Worm (Caenorhabditis elegans) whole organism, L4 larva: ENCODE results near the gene hlb-1.

ENCODE experiments used
- F37D6.2 ChIP-seq: sonication (generic microtip); optimal IDR thresholded peaks from 2 replicates; lab custom pipeline; 2016; ENCODE audit warnings: mild to moderate bottlenecking, missing genetic modification characterization, missing compliant biosample characterization
- F49E8.2 ChIP-seq: sonication (generic microtip); optimal IDR thresholded peaks from 2 replicates; lab custom pipeline; 2016; ENCODE audit warnings: missing compliant biosample characterization, mild to moderate bottlenecking, missing genetic modification characterization, borderline replicate concordance
- R02D3.7 ChIP-seq: fragments of 150-350 bp; sonication (generic microtip); optimal IDR thresholded peaks from 3 replicates; lab custom pipeline; 2014; ENCODE audit warnings: missing biosample characterization, missing genetic modification characterization
- T20F7.1 ChIP-seq: fragments of 200-800 bp; sonication (Bioruptor generic); optimal IDR thresholded peaks from 2 replicates; lab custom pipeline; 2018; ENCODE audit warnings: mild to moderate bottlenecking, missing genetic modification characterization, missing compliant biosample characterization
- Y75B8A.6 ChIP-seq: fragments of 200-800 bp; sonication (Bioruptor generic); IDR thresholded peaks from 2 replicates; pipeline ENCODE4 v1.3.6; 2022; ENCODE audit warnings: missing genetic modification reagents, missing genetic modification characterization, missing compliant biosample characterization
- ZK546.5 ChIP-seq, 2 experiments: sonication (generic microtip); optimal IDR thresholded peaks; 2 replicates each; lab custom pipeline; 2017; ENCODE audit warnings: missing biosample characterization in 2 of 2, missing genetic modification characterization in 2 of 2
- arid-1 ChIP-seq: fragments of 200-800 bp; sonication (Bioruptor generic); conservative IDR thresholded peaks from 2 replicates; pipeline ENCODE4 v1.3.6; 2022; ENCODE audit warnings: missing genetic modification reagents, missing genetic modification characterization, missing compliant biosample characterization
- attf-4 ChIP-seq: sonication (generic microtip); optimal IDR thresholded peaks from 3 replicates; lab custom pipeline; 2017; ENCODE audit warnings: missing biosample characterization, missing genetic modification characterization
- ceh-20 ChIP-seq: fragments of 200-800 bp; sonication (Bioruptor generic); IDR thresholded peaks from 2 replicates; pipeline ENCODE4 v1.3.6; 2022; ENCODE audit warnings: missing genetic modification reagents, missing genetic modification characterization, missing compliant biosample characterization
- ceh-28 ChIP-seq: fragments of 150-350 bp; optimal IDR thresholded peaks from 2 replicates; lab custom pipeline; 2014; ENCODE audit warnings: missing biosample characterization, missing genetic modification reagents, missing genetic modification characterization
- ceh-62 ChIP-seq: sonication (generic microtip); optimal IDR thresholded peaks from 2 replicates; lab custom pipeline; 2017; ENCODE audit warnings: missing biosample characterization, missing genetic modification characterization
- ces-1 ChIP-seq: fragments of 150-350 bp; sonication (generic microtip); optimal IDR thresholded peaks from 4 replicates; lab custom pipeline; 2014; ENCODE audit warnings: missing biosample characterization, missing genetic modification reagents, missing genetic modification characterization
- ctbp-1 ChIP-seq: fragments of 200-800 bp; sonication (Bioruptor generic); IDR thresholded peaks from 2 replicates; pipeline ENCODE4 v1.3.6; 2022; ENCODE audit warnings: missing genetic modification reagents, missing genetic modification characterization, missing compliant biosample characterization
- daf-16 ChIP-seq, 3 experiments: sonication (generic microtip); optimal IDR thresholded peaks; 2 replicates each; lab custom pipeline; 2016 to 2017; ENCODE audit warnings: missing genetic modification characterization in 3 of 3, missing genetic modification reagents in 3 of 3, mild to moderate bottlenecking in 2 of 3, missing compliant biosample characterization in 2 of 3, missing biosample characterization in 1 of 3, moderate library complexity in 1 of 3
- daf-8 ChIP-seq: fragments of 200-800 bp; sonication (Bioruptor generic); IDR thresholded peaks from 2 replicates; pipeline ENCODE4 v1.3.6; 2022; ENCODE audit warnings: missing genetic modification characterization, missing compliant biosample characterization
- dmd-8 ChIP-seq: fragments of 200-800 bp; sonication (Bioruptor generic); IDR thresholded peaks from 2 replicates; pipeline ENCODE4 v1.3.6; 2022; ENCODE audit warnings: missing genetic modification characterization, missing compliant biosample characterization
- duxl-1 ChIP-seq: sonication (generic microtip); optimal IDR thresholded peaks from 2 replicates; lab custom pipeline; 2016; ENCODE audit warnings: mild to moderate bottlenecking, missing genetic modification characterization, moderate library complexity, missing compliant biosample characterization; ENCODE audit not compliant: poor library complexity
- dve-1 ChIP-seq: sonication (generic microtip); optimal IDR thresholded peaks from 2 replicates; lab custom pipeline; 2017; ENCODE audit warnings: antibody characterized with exemption, mild to moderate bottlenecking, missing genetic modification characterization, missing compliant biosample characterization; ENCODE audit not compliant: insufficient read depth
- egl-27 ChIP-seq: sonication (generic microtip); optimal IDR thresholded peaks from 3 replicates; lab custom pipeline; 2017; ENCODE audit warnings: missing biosample characterization, missing genetic modification reagents, missing genetic modification characterization
- fos-1 ChIP-seq: fragments of 150-350 bp; optimal IDR thresholded peaks from 2 replicates; lab custom pipeline; 2014; ENCODE audit warnings: missing biosample characterization, missing genetic modification characterization
- gei-8 ChIP-seq: fragments of 200-800 bp; sonication (Bioruptor generic); optimal IDR thresholded peaks from 2 replicates; lab custom pipeline; 2018; ENCODE audit warnings: mild to moderate bottlenecking, missing genetic modification characterization, missing compliant biosample characterization
- hif-1 ChIP-seq, 2 experiments: sonication (generic microtip); optimal IDR thresholded peaks; 2 replicates each; lab custom pipeline; 2016 to 2017; ENCODE audit warnings: missing compliant biosample characterization in 2 of 2, missing genetic modification characterization in 2 of 2, missing genetic modification reagents in 2 of 2, missing genotype in 2 of 2, mild to moderate bottlenecking in 1 of 2
- hlh-30 ChIP-seq: sonication (generic microtip); optimal IDR thresholded peaks from 2 replicates; lab custom pipeline; 2017; ENCODE audit warnings: antibody characterized with exemption, mild to moderate bottlenecking, missing genetic modification characterization, missing compliant biosample characterization; ENCODE audit not compliant: insufficient read depth
- hmg-1.1 ChIP-seq: fragments of 200-800 bp; sonication (Bioruptor generic); IDR thresholded peaks from 2 replicates; pipeline ENCODE4 v1.3.6; 2022; ENCODE audit warnings: missing genetic modification reagents, missing genetic modification characterization, missing compliant biosample characterization
- jun-1 ChIP-seq: fragments of 150-350 bp; optimal IDR thresholded peaks from 2 replicates; lab custom pipeline; 2014; ENCODE audit warnings: missing biosample characterization, missing genetic modification reagents, missing genetic modification characterization
- lin-13 ChIP-seq: fragments of 150-350 bp; optimal IDR thresholded peaks from 2 replicates; lab custom pipeline; 2014; ENCODE audit warnings: missing biosample characterization, missing genetic modification reagents, missing genetic modification characterization
- lin-29 ChIP-seq: fragments of 200-800 bp; sonication (Bioruptor generic); IDR thresholded peaks from 2 replicates; pipeline ENCODE4 v1.3.6; 2022; ENCODE audit warnings: missing genetic modification reagents, missing genetic modification characterization, missing compliant biosample characterization
- lir-3 ChIP-seq: sonication (generic microtip); optimal IDR thresholded peaks from 2 replicates; lab custom pipeline; 2016; ENCODE audit warnings: mild to moderate bottlenecking, missing genetic modification characterization, missing compliant biosample characterization
- mdl-1 ChIP-seq, 2 experiments: fragments of 150-350 bp in 1 of 2; sonication (generic microtip) in 1 of 2; optimal IDR thresholded peaks; 2 replicates each; lab custom pipeline; 2014 to 2017; ENCODE audit warnings: missing biosample characterization in 2 of 2, missing genetic modification characterization in 2 of 2
- mdt-29 ChIP-seq: fragments of 200-800 bp; sonication (Bioruptor generic); IDR thresholded peaks from 2 replicates; pipeline ENCODE4 v1.3.6; 2022; ENCODE audit warnings: missing genetic modification reagents, missing genetic modification characterization, missing compliant biosample characterization
- mes-2 ChIP-seq: sonication (generic microtip); optimal IDR thresholded peaks from 2 replicates; lab custom pipeline; 2016; ENCODE audit warnings: missing genotype, mild to moderate bottlenecking, missing genetic modification characterization, missing compliant biosample characterization; ENCODE audit not compliant: poor library complexity, severe bottlenecking
- mxl-2 ChIP-seq: fragments of 200-800 bp; sonication (Bioruptor generic); conservative IDR thresholded peaks from 2 replicates; pipeline ENCODE4 v1.3.6; 2022; ENCODE audit warnings: missing genetic modification reagents, missing genetic modification characterization, missing compliant biosample characterization
- mxl-3 ChIP-seq: fragments of 200-800 bp; sonication (Bioruptor generic); optimal IDR thresholded peaks from 2 replicates; lab custom pipeline; 2018; ENCODE audit warnings: mild to moderate bottlenecking, missing genetic modification characterization, missing compliant biosample characterization
- nhr-10 ChIP-seq: fragments of 150-350 bp; optimal IDR thresholded peaks from 2 replicates; lab custom pipeline; 2014; ENCODE audit warnings: missing biosample characterization, missing genetic modification characterization
- nhr-11 ChIP-seq: fragments of 150-350 bp; optimal IDR thresholded peaks from 2 replicates; lab custom pipeline; 2014; ENCODE audit warnings: missing biosample characterization, missing genetic modification characterization
- nhr-237 ChIP-seq: sonication (generic microtip); optimal IDR thresholded peaks from 2 replicates; lab custom pipeline; 2017; ENCODE audit warnings: missing biosample characterization, missing genetic modification characterization
- nhr-28 ChIP-seq: fragments of 150-350 bp; optimal IDR thresholded peaks from 2 replicates; lab custom pipeline; 2014; ENCODE audit warnings: missing biosample characterization, missing genetic modification characterization
- nhr-42 ChIP-seq: fragments of 200-800 bp; sonication (Bioruptor generic); IDR thresholded peaks from 2 replicates; pipeline ENCODE4 v1.3.6; 2022; ENCODE audit warnings: missing genetic modification characterization, missing compliant biosample characterization
- nhr-48 ChIP-seq: sonication (generic microtip); optimal IDR thresholded peaks from 2 replicates; lab custom pipeline; 2016; ENCODE audit warnings: mild to moderate bottlenecking, missing genetic modification characterization, missing compliant biosample characterization
- nhr-6 ChIP-seq: fragments of 150-350 bp; optimal IDR thresholded peaks from 2 replicates; lab custom pipeline; 2014; ENCODE audit warnings: missing biosample characterization, missing genetic modification characterization
- nhr-77 ChIP-seq: fragments of 150-350 bp; optimal IDR thresholded peaks from 2 replicates; lab custom pipeline; 2014; ENCODE audit warnings: missing biosample characterization, missing genetic modification characterization
- pqm-1 ChIP-seq: sonication (generic microtip); optimal IDR thresholded peaks from 2 replicates; lab custom pipeline; 2017; ENCODE audit warnings: missing biosample characterization, missing genetic modification characterization
- skn-1 ChIP-seq: fragments of 150-350 bp; optimal IDR thresholded peaks from 2 replicates; lab custom pipeline; 2014; ENCODE audit warnings: missing biosample characterization, missing genetic modification characterization
- snpc-4 ChIP-seq: fragments of 150-350 bp; optimal IDR thresholded peaks from 2 replicates; lab custom pipeline; 2014; ENCODE audit warnings: missing biosample characterization, missing genetic modification characterization
- unc-39 ChIP-seq: sonication (generic microtip); optimal IDR thresholded peaks from 2 replicates; lab custom pipeline; 2017; ENCODE audit warnings: missing biosample characterization, missing genetic modification characterization
- vab-7 ChIP-seq: fragments of 200-800 bp; sonication (Bioruptor generic); IDR thresholded peaks from 2 replicates; pipeline ENCODE4 v1.3.6; 2022; ENCODE audit warnings: missing genetic modification reagents, missing genetic modification characterization, missing compliant biosample characterization
- zag-1 ChIP-seq: fragments of 150-350 bp; optimal IDR thresholded peaks from 2 replicates; lab custom pipeline; 2014; ENCODE audit warnings: missing biosample characterization, missing genetic modification characterization
- zfp-2 ChIP-seq: sonication (generic microtip); optimal IDR thresholded peaks from 2 replicates; lab custom pipeline; 2016; ENCODE audit warnings: mild to moderate bottlenecking, missing genetic modification characterization, missing compliant biosample characterization
- zip-2 ChIP-seq: fragments of 150-350 bp; optimal IDR thresholded peaks from 2 replicates; lab custom pipeline; 2014; ENCODE audit warnings: missing biosample characterization, missing genetic modification characterization
- ztf-11 ChIP-seq: fragments of 150-350 bp; optimal IDR thresholded peaks from 2 replicates; lab custom pipeline; 2014; ENCODE audit warnings: missing biosample characterization, missing genetic modification characterization
- ztf-7 ChIP-seq: fragments of 150-350 bp; optimal IDR thresholded peaks from 2 replicates; lab custom pipeline; 2014; ENCODE audit warnings: missing biosample characterization, missing genetic modification characterization

The hlb-1 gene

ce11 chrX:13917121-13917755 is 34.7 kb upstream of the hlb-1 start, which contains the start of gene ekl-5 (continued):
- TF ChIP-seq ces-1 (GFP tag; lab: Kevin White, UChicago) (no peak), zag-1 (no peak), R02D3.7 (no peak), T20F7.1 (no peak), duxl-1 (tag; lab: Kevin White, UChicago) (peak; percentile 27), nhr-237 (no peak), jun-1 (tag; lab: Kevin White, UChicago) (peak; percentile 32), dve-1 (tag; lab: Kevin White, UChicago) (peak; percentile 76), attf-4 (tag; lab: Kevin White, UChicago) (no peak), zfp-2 (tag; lab: Kevin White, UChicago) (no peak), daf-16 (GFP tag; optimal IDR thresholded peaks at IDR 0.05; lab: Kevin White, UChicago) (peak in 1 of 2 experiments; percentile 47), daf-16 (tag; optimal IDR thresholded peaks at IDR 0.05; lab: Kevin White, UChicago) (peak; percentile 32), nhr-6 (tag; lab: Kevin White, UChicago) (peak; percentile 73), unc-39 (tag; lab: Kevin White, UChicago) (no peak), lin-29 (GFP tag; lab: Robert Waterston, UW) (no peak), nhr-48 (tag; lab: Kevin White, UChicago) (no peak), ctbp-1 (GFP tag; lab: Robert Waterston, UW) (no peak), mdl-1 (tag; optimal IDR thresholded peaks at IDR 0.05; lab: Kevin White, UChicago) (peak in 1 of 2 experiments; percentile 62), zip-2 (no peak), gei-8 (GFP tag; lab: Kevin White, UChicago) (no peak), mxl-3 (GFP tag; lab: Kevin White, UChicago) (peak; percentile 25), skn-1 (no peak), ceh-28 (tag; lab: Kevin White, UChicago) (peak; percentile 48), fos-1 (tag; lab: Kevin White, UChicago) (no peak), nhr-11 (tag; lab: Kevin White, UChicago) (peak; percentile 85), mxl-2 (GFP tag; lab: Robert Waterston, UW) (no peak), mdt-29 (no peak), ceh-20 (GFP tag; lab: Robert Waterston, UW) (no peak), lir-3 (no peak), egl-27 (tag; lab: Kevin White, UChicago) (no peak), hmg-1.1 (GFP tag; lab: Robert Waterston, UW) (peak; percentile 82), F37D6.2 (no peak), ceh-62 (tag; lab: Kevin White, UChicago) (no peak), ZK546.5 (tag; optimal IDR thresholded peaks at IDR 0.05; lab: Kevin White, UChicago) (no peak), F49E8.2 (tag; lab: Kevin White, UChicago) (no peak), lin-13 (GFP tag; lab: Kevin White, UChicago) (no peak), dmd-8 (GFP tag; lab: Robert Waterston, UW) (no peak), nhr-77 (peak; percentile 10), snpc-4 (tag; lab: Kevin White, UChicago) (no peak), pqm-1 (peak; percentile 23), ztf-7 (no peak), daf-8 (GFP tag; lab: Robert Waterston, UW) (no peak), nhr-42 (no peak), mes-2 (tag; lab: Kevin White, UChicago) (peak; percentile 65), nhr-28 (tag; lab: Kevin White, UChicago) (peak; percentile 91), nhr-10 (tag; lab: Kevin White, UChicago) (no peak), hif-1 (tag; optimal IDR thresholded peaks at IDR 0.05; lab: Kevin White, UChicago) (peak in 1 of 2 experiments; percentile 43), vab-7 (no peak), arid-1 (GFP tag; lab: Robert Waterston, UW) (no peak), Y75B8A.6 (GFP tag; lab: Robert Waterston, UW) (no peak), ztf-11 (no peak), hlh-30 (tag; lab: Kevin White, UChicago) (peak; percentile 47)
